Worm (Caenorhabditis elegans) whole organism, L2 larva: Measurements from ENCODE around the gene C15H7.4.

ENCODE experiments used
- C34F6.9 ChIP-seq: fragments of 150-350 bp; optimal IDR thresholded peaks from 2 replicates; lab custom pipeline; 2014; ENCODE audit warnings: missing biosample characterization, missing genetic modification characterization
- F13H6.1 ChIP-seq: sonication (generic microtip); optimal IDR thresholded peaks from 2 replicates; lab custom pipeline; 2016; ENCODE audit warnings: missing genetic modification characterization, missing compliant biosample characterization
- R02D3.7 ChIP-seq: fragments of 150-350 bp; optimal IDR thresholded peaks from 2 replicates; lab custom pipeline; 2014; ENCODE audit warnings: missing biosample characterization, missing genetic modification characterization
- Y55F3AM.14 ChIP-seq: fragments of 200-800 bp; sonication (Bioruptor generic); optimal IDR thresholded peaks from 2 replicates; lab custom pipeline; 2018; ENCODE audit warnings: mild to moderate bottlenecking, missing genetic modification characterization, missing compliant biosample characterization
- ZK546.5 ChIP-seq: sonication (generic microtip); optimal IDR thresholded peaks from 2 replicates; lab custom pipeline; 2017; ENCODE audit warnings: missing biosample characterization, missing genetic modification characterization
- aly-2 ChIP-seq: fragments of 150-350 bp; optimal IDR thresholded peaks from 2 replicates; lab custom pipeline; 2014; ENCODE audit warnings: missing biosample characterization, missing genetic modification characterization
- ama-1 ChIP-seq: fragments of 150-350 bp; optimal IDR thresholded peaks from 2 replicates; lab custom pipeline; 2018; ENCODE audit warnings: inconsistent platforms
- ceh-16 ChIP-seq: fragments of 150-350 bp; optimal IDR thresholded peaks from 2 replicates; lab custom pipeline; 2014; ENCODE audit warnings: missing biosample characterization, missing genetic modification characterization
- dmd-4 ChIP-seq: sonication (generic microtip); optimal IDR thresholded peaks from 2 replicates; lab custom pipeline; 2017; ENCODE audit warnings: missing biosample characterization, missing genetic modification characterization
- egl-27 ChIP-seq: sonication (generic microtip); optimal IDR thresholded peaks from 3 replicates; lab custom pipeline; 2017; ENCODE audit warnings: missing biosample characterization, missing genetic modification reagents, missing genetic modification characterization
- elt-1 ChIP-seq: fragments of 150-350 bp; optimal IDR thresholded peaks from 2 replicates; lab custom pipeline; 2014; ENCODE audit warnings: missing biosample characterization, missing genetic modification characterization
- fos-1 ChIP-seq: fragments of 150-350 bp; optimal IDR thresholded peaks from 2 replicates; lab custom pipeline; 2014; ENCODE audit warnings: missing biosample characterization, missing genetic modification characterization
- gmeb-1 ChIP-seq: fragments of 150-350 bp; optimal IDR thresholded peaks from 2 replicates; lab custom pipeline; 2014; ENCODE audit warnings: missing biosample characterization, missing genetic modification characterization
- lin-11 ChIP-seq: fragments of 150-350 bp; sonication (generic microtip); optimal IDR thresholded peaks from 2 replicates; lab custom pipeline; 2014; ENCODE audit warnings: missing biosample characterization, missing genetic modification characterization, inconsistent platforms, mixed read lengths
- lin-39 ChIP-seq: fragments of 150-350 bp; optimal IDR thresholded peaks from 2 replicates; lab custom pipeline; 2014; ENCODE audit warnings: missing biosample characterization, missing genetic modification reagents, missing genetic modification characterization
- lsy-2 ChIP-seq, 2 experiments: fragments of 150-350 bp in 1 of 2; sonication (generic microtip) in 1 of 2; optimal IDR thresholded peaks; 2 replicates each; lab custom pipeline; 2014 to 2017; ENCODE audit warnings: missing biosample characterization in 2 of 2, missing genetic modification characterization in 2 of 2
- mab-5 ChIP-seq: fragments of 150-350 bp; optimal IDR thresholded peaks from 2 replicates; lab custom pipeline; 2014; ENCODE audit warnings: missing biosample characterization, missing genetic modification characterization
- mbf-1 ChIP-seq: sonication (generic microtip); optimal IDR thresholded peaks from 2 replicates; lab custom pipeline; 2017; ENCODE audit warnings: missing biosample characterization, missing genetic modification characterization
- nhr-10 ChIP-seq: sonication (generic microtip); optimal IDR thresholded peaks from 2 replicates; lab custom pipeline; 2017; ENCODE audit warnings: missing biosample characterization, missing genetic modification characterization
- nhr-11 ChIP-seq: fragments of 150-350 bp; optimal IDR thresholded peaks from 2 replicates; lab custom pipeline; 2014; ENCODE audit warnings: missing biosample characterization, missing genetic modification characterization
- nhr-12 ChIP-seq: fragments of 150-350 bp; optimal IDR thresholded peaks from 2 replicates; lab custom pipeline; 2014; ENCODE audit warnings: missing biosample characterization, missing genetic modification characterization
- nhr-129 ChIP-seq: fragments of 150-350 bp; optimal IDR thresholded peaks from 2 replicates; lab custom pipeline; 2014; ENCODE audit warnings: missing biosample characterization, missing genetic modification characterization
- nhr-21 ChIP-seq: fragments of 150-350 bp; optimal IDR thresholded peaks from 2 replicates; lab custom pipeline; 2014; ENCODE audit warnings: missing biosample characterization, missing genetic modification characterization
- nhr-23 ChIP-seq: fragments of 150-350 bp; optimal IDR thresholded peaks from 2 replicates; lab custom pipeline; 2014; ENCODE audit warnings: missing biosample characterization, missing genetic modification reagents, missing genetic modification characterization
- nhr-25 ChIP-seq: fragments of 150-350 bp; sonication (generic microtip); optimal IDR thresholded peaks from 3 replicates; lab custom pipeline; 2014; ENCODE audit warnings: missing biosample characterization, missing genetic modification characterization
- nhr-6 ChIP-seq: fragments of 150-350 bp; optimal IDR thresholded peaks from 2 replicates; lab custom pipeline; 2014; ENCODE audit warnings: missing biosample characterization, missing genetic modification characterization
- nhr-77 ChIP-seq: fragments of 150-350 bp; optimal IDR thresholded peaks from 2 replicates; lab custom pipeline; 2014; ENCODE audit warnings: missing biosample characterization, missing genetic modification characterization
- peb-1 ChIP-seq: fragments of 150-350 bp; optimal IDR thresholded peaks from 2 replicates; lab custom pipeline; 2014; ENCODE audit warnings: missing biosample characterization, missing genetic modification characterization
- sem-4 ChIP-seq: fragments of 150-350 bp; optimal IDR thresholded peaks from 2 replicates; lab custom pipeline; 2014; ENCODE audit warnings: missing biosample characterization, missing genetic modification reagents, missing genetic modification characterization
- skn-1 ChIP-seq: sonication (generic microtip); optimal IDR thresholded peaks from 2 replicates; lab custom pipeline; 2017; ENCODE audit warnings: missing biosample characterization, missing genetic modification characterization
- sma-3 ChIP-seq: sonication (generic microtip); optimal IDR thresholded peaks from 2 replicates; lab custom pipeline; 2016; ENCODE audit warnings: missing genetic modification reagents, missing genetic modification characterization, missing compliant biosample characterization
- sma-9 ChIP-seq, 2 experiments: fragments of 150-350 bp in 1 of 2; sonication (generic microtip) in 1 of 2; optimal IDR thresholded peaks; 2 replicates each; lab custom pipeline; 2014 to 2016; ENCODE audit warnings: missing genetic modification characterization in 2 of 2, mild to moderate bottlenecking in 1 of 2, missing biosample characterization in 1 of 2, missing compliant biosample characterization in 1 of 2, missing genetic modification reagents in 1 of 2, moderate library complexity in 1 of 2
- snpc-4 ChIP-seq: fragments of 150-350 bp; optimal IDR thresholded peaks from 2 replicates; lab custom pipeline; 2014; ENCODE audit warnings: missing biosample characterization, missing genetic modification characterization
- unc-39 ChIP-seq: fragments of 150-350 bp; optimal IDR thresholded peaks from 2 replicates; lab custom pipeline; 2014; ENCODE audit warnings: missing biosample characterization, missing genetic modification characterization
- unc-55 ChIP-seq: fragments of 150-350 bp; sonication (generic microtip); optimal IDR thresholded peaks from 3 replicates; lab custom pipeline; 2014; ENCODE audit warnings: missing biosample characterization, missing genetic modification reagents, missing genetic modification characterization
- zag-1 ChIP-seq: fragments of 150-350 bp; optimal IDR thresholded peaks from 2 replicates; lab custom pipeline; 2014; ENCODE audit warnings: missing biosample characterization, missing genetic modification characterization
- ztf-1 ChIP-seq: fragments of 200-800 bp; sonication (Bioruptor generic); conservative IDR thresholded peaks from 2 replicates; pipeline ENCODE4 v1.3.6; 2022; ENCODE audit warnings: missing genetic modification characterization, missing compliant biosample characterization
- ztf-11 ChIP-seq: sonication (generic microtip); optimal IDR thresholded peaks from 2 replicates; lab custom pipeline; 2017; ENCODE audit warnings: missing biosample characterization, missing genetic modification characterization
- ztf-4 ChIP-seq: fragments of 150-350 bp; optimal IDR thresholded peaks from 2 replicates; lab custom pipeline; 2014; ENCODE audit warnings: missing biosample characterization, missing genetic modification characterization

Gene C15H7.4

DNA sequence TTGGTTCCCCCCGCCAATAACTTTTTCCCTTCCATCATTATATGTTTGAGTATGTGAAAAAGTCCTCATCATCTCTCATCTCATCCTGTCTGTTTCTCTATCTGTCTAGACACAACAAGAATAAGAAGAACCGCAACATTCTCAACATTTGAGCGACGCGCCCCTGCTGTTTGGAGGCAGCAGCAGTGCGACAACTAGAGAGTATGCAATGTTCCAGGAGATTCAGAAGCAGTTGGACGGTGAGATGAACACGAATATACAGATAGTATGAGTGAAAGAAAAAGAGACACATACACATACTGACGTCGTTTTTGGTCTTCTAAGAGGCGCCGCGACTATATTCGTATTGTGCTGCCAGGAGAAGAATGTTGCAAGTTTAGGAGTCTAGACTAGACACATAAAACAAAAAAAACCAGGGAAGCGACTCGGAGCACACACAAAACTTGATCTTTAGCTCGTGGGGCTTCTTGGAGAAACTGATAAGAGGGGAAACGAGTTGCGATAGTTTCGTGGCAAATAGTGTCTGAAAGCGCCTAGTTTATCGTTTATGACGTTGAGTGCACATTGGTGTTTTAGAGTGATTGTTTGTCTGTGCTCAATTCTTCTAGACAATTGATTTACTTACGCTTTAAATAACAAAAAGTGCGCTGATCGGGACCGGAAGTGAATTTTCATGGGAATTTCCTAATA, 9.9 kb upstream of the C15H7.4 start (continued):
- TF ChIP-seq aly-2 (tag; lab: Kevin White, UChicago) = no peak
- TF ChIP-seq elt-1 (tag; lab: Kevin White, UChicago) = no peak
- no peak for TF ChIP-seq zag-1 (tag; lab: Kevin White, UChicago)
- TF ChIP-seq ama-1 (lab: Kevin White, UChicago) = no peak
- no peak for TF ChIP-seq snpc-4 (tag; lab: Kevin White, UChicago)
- peak; percentile 67 for TF ChIP-seq C34F6.9
- TF ChIP-seq nhr-77 (tag; lab: Kevin White, UChicago) = no peak
- TF ChIP-seq nhr-129 (tag; lab: Kevin White, UChicago) = peak; percentile 74
- TF ChIP-seq mab-5 (tag; lab: Kevin White, UChicago) = no peak
- TF ChIP-seq lin-39 (tag; lab: Kevin White, UChicago) = no peak

DNA sequence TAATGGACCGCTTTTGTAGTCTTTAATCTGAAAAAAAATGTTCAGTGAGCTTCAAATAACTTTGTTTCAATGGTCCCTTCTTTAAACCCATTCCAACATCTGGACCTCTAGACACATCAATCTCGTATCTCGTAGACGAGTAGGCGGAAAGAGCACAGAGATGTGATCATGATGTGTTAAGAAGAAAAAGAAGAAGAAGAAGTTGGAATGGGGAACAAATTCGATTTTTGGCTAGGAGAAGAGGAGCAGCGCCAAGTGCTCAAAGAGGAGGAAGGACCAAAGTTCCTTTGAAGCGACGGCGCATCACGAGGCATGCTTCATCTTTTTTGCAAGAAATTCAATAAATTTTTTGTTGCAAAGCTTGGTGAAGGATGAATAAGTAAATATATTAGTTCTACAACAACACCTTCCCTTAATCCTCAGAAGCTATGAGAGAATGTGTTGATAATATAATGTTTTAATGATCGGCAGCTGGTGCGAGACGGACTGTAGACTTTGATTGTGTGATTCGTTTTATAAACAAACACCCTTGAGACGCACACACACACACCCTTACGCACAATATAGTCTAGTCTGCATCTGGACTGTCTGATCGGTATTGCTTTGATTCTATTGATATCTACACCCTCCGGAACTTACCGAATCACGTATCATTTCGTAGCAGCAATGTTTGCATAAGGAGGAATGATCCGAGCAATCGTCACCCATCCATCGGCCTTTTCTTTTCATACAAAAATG, 9.0 kb upstream of the C15H7.4 start:
- no peak for TF ChIP-seq sma-3 (GFP tag; lab: Kevin White, UChicago)
- TF ChIP-seq egl-27 (tag; lab: Kevin White, UChicago) = peak; percentile 1
- peak; percentile 71 for TF ChIP-seq sem-4 (tag; lab: Kevin White, UChicago)
- no peak for TF ChIP-seq unc-39 (tag; lab: Kevin White, UChicago)
- peak; percentile 4 for TF ChIP-seq C34F6.9
- peak; percentile 55 for TF ChIP-seq F13H6.1 (tag; lab: Kevin White, UChicago)
- TF ChIP-seq zag-1 (tag; lab: Kevin White, UChicago) = peak; percentile 26
- TF ChIP-seq sma-9 (GFP tag; optimal IDR thresholded peaks at IDR 0.05; lab: Kevin White, UChicago) = peak; percentile 80
- no peak for TF ChIP-seq sma-9 (tag; optimal IDR thresholded peaks at IDR 0.05; lab: Kevin White, UChicago)
- TF ChIP-seq lsy-2 (tag; optimal IDR thresholded peaks at IDR 0.05; lab: Kevin White, UChicago) = peak in 1 of 2 experiments; percentile 40
- no peak for TF ChIP-seq mab-5 (tag; lab: Kevin White, UChicago)
- TF ChIP-seq lin-11 (tag; lab: Kevin White, UChicago) = no peak
- TF ChIP-seq, all 48 proteins: peak for 7

DNA sequence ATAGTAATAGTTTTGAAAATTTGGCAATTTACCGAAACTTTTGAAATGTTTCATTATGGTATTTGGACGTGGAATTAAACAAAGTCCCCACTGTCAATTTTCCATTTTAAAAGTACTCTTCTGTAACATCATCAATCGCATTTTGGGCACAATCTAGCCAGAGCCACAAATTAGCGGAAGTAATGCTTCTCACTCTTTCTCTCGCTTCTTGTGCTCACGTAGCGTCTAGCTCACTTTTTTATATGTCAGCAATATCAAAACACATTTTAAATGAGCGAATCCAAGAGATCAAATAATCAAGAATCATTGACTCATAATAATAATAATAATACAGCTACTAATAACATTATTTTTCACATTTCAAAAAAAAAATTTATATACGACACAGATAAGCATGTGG, 8.2 kb upstream of the C15H7.4 start:
- TF ChIP-seq C34F6.9 (no peak), Y55F3AM.14 (GFP tag; lab: Kevin White, UChicago) (no peak), gmeb-1 (tag; lab: Kevin White, UChicago) (no peak), aly-2 (tag; lab: Kevin White, UChicago) (no peak), mab-5 (tag; lab: Kevin White, UChicago) (no peak), lsy-2 (tag; optimal IDR thresholded peaks at IDR 0.05; lab: Kevin White, UChicago) (no peak), mbf-1 (tag; lab: Kevin White, UChicago) (no peak), nhr-6 (no peak), nhr-21 (no peak), zag-1 (tag; lab: Kevin White, UChicago) (no peak), lin-39 (tag; lab: Kevin White, UChicago) (no peak), nhr-25 (tag; lab: Kevin White, UChicago) (no peak), ztf-11 (tag; lab: Kevin White, UChicago) (no peak), ztf-1 (GFP tag; lab: Robert Waterston, UW) (no peak), F13H6.1 (tag; lab: Kevin White, UChicago) (no peak), dmd-4 (no peak), egl-27 (tag; lab: Kevin White, UChicago) (no peak)

DNA sequence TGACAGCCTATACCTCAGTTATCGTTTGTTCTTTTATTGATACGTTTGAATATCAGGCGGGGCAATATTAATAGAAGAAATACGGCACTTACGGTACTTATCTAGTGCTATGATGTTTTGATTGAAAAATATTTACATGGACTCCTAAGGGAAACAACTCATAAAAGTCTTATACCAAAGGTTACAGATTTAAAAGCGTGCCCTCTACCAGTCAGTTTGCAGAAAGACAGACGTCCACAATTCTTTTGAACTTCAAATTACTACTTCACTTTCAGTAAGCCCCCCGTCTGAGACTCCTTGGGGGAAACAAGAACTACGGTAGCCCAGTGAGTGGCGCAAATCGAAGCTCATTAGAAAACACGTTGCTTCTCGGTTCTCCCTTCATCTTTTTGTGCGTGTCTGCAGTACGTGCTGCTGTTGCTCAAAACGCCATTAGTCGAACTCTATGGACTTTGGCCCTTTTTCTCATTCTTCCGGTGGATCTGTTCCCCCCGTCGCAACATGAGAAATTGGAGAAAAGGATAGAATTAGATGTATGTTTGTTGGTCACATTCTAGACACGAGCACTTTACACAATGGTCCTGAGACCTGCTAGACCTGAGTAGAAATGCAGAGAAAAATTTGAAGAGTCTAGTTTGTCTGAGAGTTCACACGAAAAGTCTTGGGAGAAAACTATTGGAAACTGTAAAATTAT, 6.7 kb upstream of the C15H7.4 start:
- TF ChIP-seq nhr-77 (tag; lab: Kevin White, UChicago) = no peak
- TF ChIP-seq sem-4 (tag; lab: Kevin White, UChicago) = peak; percentile 21
- TF ChIP-seq skn-1 (tag; lab: Kevin White, UChicago) = no peak
- no peak for TF ChIP-seq elt-1 (tag; lab: Kevin White, UChicago)
- no peak for TF ChIP-seq nhr-10 (tag; lab: Kevin White, UChicago)
- TF ChIP-seq ZK546.5 (tag; lab: Kevin White, UChicago) = no peak
- TF ChIP-seq fos-1 (tag; lab: Kevin White, UChicago) = no peak
- no peak for TF ChIP-seq sma-3 (GFP tag; lab: Kevin White, UChicago)
- no peak for TF ChIP-seq ceh-16
- no peak for TF ChIP-seq nhr-21
- TF ChIP-seq unc-39 (tag; lab: Kevin White, UChicago) = no peak
- peak; percentile 65 for TF ChIP-seq sma-9 (GFP tag; optimal IDR thresholded peaks at IDR 0.05; lab: Kevin White, UChicago)
- no peak for TF ChIP-seq sma-9 (tag; optimal IDR thresholded peaks at IDR 0.05; lab: Kevin White, UChicago)
- no peak for TF ChIP-seq nhr-12 (tag; lab: Kevin White, UChicago)
- TF ChIP-seq nhr-11 (tag; lab: Kevin White, UChicago) = no peak
- TF ChIP-seq lin-11 (tag; lab: Kevin White, UChicago) = no peak
- no peak for TF ChIP-seq unc-55
- TF ChIP-seq F13H6.1 (tag; lab: Kevin White, UChicago) = peak; percentile 74
- TF ChIP-seq nhr-129 (tag; lab: Kevin White, UChicago) = peak; percentile 35
- no peak for TF ChIP-seq ztf-4
- no peak for TF ChIP-seq nhr-25 (tag; lab: Kevin White, UChicago)
- no peak for TF ChIP-seq R02D3.7 (tag; lab: Kevin White, UChicago)
- peak; percentile 32 for TF ChIP-seq C34F6.9
- peak in 1 of 2 experiments; percentile 47 for TF ChIP-seq lsy-2 (tag; optimal IDR thresholded peaks at IDR 0.05; lab: Kevin White, UChicago)
- no peak for TF ChIP-seq Y55F3AM.14 (GFP tag; lab: Kevin White, UChicago)
- TF ChIP-seq gmeb-1 (tag; lab: Kevin White, UChicago) = no peak
- TF ChIP-seq ztf-11 (tag; lab: Kevin White, UChicago) = no peak
- no peak for TF ChIP-seq aly-2 (tag; lab: Kevin White, UChicago)
- no peak for TF ChIP-seq peb-1 (tag; lab: Kevin White, UChicago)
- peak; percentile 10 for TF ChIP-seq mab-5 (tag; lab: Kevin White, UChicago)
- TF ChIP-seq ama-1 (lab: Kevin White, UChicago) = no peak
- no peak for TF ChIP-seq nhr-23
